Worm (Caenorhabditis elegans) whole organism, young adult: ENCODE results near the gene F46C5.10.

Experiments
- F39B2.1 ChIP-seq: fragments of 200-800 bp; sonication (Bioruptor generic); IDR thresholded peaks from 2 replicates; pipeline ENCODE4 v1.3.6; 2022; ENCODE audit warnings: missing genetic modification reagents, missing genetic modification characterization, missing compliant biosample characterization
- T07F8.4 ChIP-seq: sonication (generic microtip); optimal IDR thresholded peaks from 2 replicates; lab custom pipeline; 2016; ENCODE audit warnings: mild to moderate bottlenecking, missing genetic modification characterization, moderate library complexity, missing compliant biosample characterization
- T26A5.8 ChIP-seq: sonication (generic microtip); optimal IDR thresholded peaks from 2 replicates; lab custom pipeline; 2016; ENCODE audit warnings: missing genetic modification characterization, missing compliant biosample characterization
- athp-1 ChIP-seq: sonication (generic microtip); optimal IDR thresholded peaks from 2 replicates; lab custom pipeline; 2017; ENCODE audit warnings: mild to moderate bottlenecking, missing genetic modification characterization, missing compliant biosample characterization
- hmg-20 ChIP-seq: fragments of 200-800 bp; sonication (Bioruptor generic); IDR thresholded peaks from 2 replicates; pipeline ENCODE4 v1.3.6; 2022; ENCODE audit warnings: missing genetic modification reagents, missing genetic modification characterization, missing compliant biosample characterization
- lin-54 ChIP-seq: fragments of 200-800 bp; sonication (Bioruptor generic); optimal IDR thresholded peaks from 2 replicates; lab custom pipeline; 2018; ENCODE audit warnings: mild to moderate bottlenecking, missing genetic modification characterization, missing compliant biosample characterization
- pbrm-1 ChIP-seq: fragments of 200-800 bp; sonication (Bioruptor generic); IDR thresholded peaks from 2 replicates; pipeline ENCODE4 v1.3.6; 2022; ENCODE audit warnings: missing genetic modification reagents, missing genetic modification characterization, missing compliant biosample characterization
- pha-4 ChIP-seq: fragments of 150-350 bp; sonication (generic microtip); optimal IDR thresholded peaks from 2 replicates; lab custom pipeline; 2014; ENCODE audit warnings: missing biosample characterization, missing genetic modification reagents, missing genetic modification characterization
- snpc-3.4 ChIP-seq: sonication (generic microtip); optimal IDR thresholded peaks from 2 replicates; lab custom pipeline; 2017; ENCODE audit warnings: missing genetic modification characterization, mild to moderate bottlenecking, missing compliant biosample characterization, antibody characterized with exemption, moderate library complexity, missing genotype, missing genetic modification reagents
- unc-130 ChIP-seq: sonication (generic microtip); optimal IDR thresholded peaks from 2 replicates; lab custom pipeline; 2016; ENCODE audit warnings: missing genetic modification reagents, missing genetic modification characterization, missing compliant biosample characterization
- unc-62 ChIP-seq: fragments of 150-350 bp; optimal IDR thresholded peaks from 2 replicates; lab custom pipeline; 2014; ENCODE audit warnings: missing biosample characterization, missing genetic modification reagents, missing genetic modification characterization

ce11 chrII:8839025-8839424 lies 20.2 kb upstream of the F46C5.10 start, which contains the start of gene F46C5.7:
- TF ChIP-seq unc-62 (GFP tag; lab: Kevin White, UChicago) (no peak), pha-4 (tag; lab: Kevin White, UChicago) (no peak), T26A5.8 (tag; lab: Kevin White, UChicago) (no peak), unc-130 (GFP tag; lab: Kevin White, UChicago) (no peak), pbrm-1 (no peak), lin-54 (no peak), athp-1 (tag; lab: Kevin White, UChicago) (no peak), snpc-3.4 (no peak), T07F8.4 (tag; lab: Kevin White, UChicago) (no peak), hmg-20 (GFP tag; lab: Robert Waterston, UW) (no peak), F39B2.1 (GFP tag; lab: Robert Waterston, UW) (no peak)
